Worm (Caenorhabditis elegans): ENCODE measurements around the gene tmem-131.

DNA sequence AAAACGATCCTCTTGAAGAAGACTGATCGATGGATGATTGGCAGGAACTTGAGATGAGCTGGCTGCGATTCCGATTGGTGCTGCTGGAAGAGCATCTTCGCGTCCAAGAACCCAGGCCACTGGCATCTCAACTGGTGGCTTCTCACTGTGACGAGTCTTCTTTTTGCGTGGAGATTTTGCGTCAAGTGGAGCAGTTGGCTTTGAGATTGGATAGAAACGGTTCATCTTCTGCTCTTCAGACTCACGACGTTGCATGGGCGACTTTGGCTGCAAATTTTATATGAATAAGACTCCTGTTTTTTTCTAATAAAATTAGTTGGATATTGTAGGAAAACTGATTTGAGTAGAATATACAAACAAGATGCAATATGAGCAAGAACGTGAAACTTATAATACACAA lies 12.8 kb upstream of the tmem-131 start:
- TF ChIP-seq ces-1 (GFP tag; optimal IDR thresholded peaks at IDR 0.05) (no peak), fos-1 (tag; optimal IDR thresholded peaks at IDR 0.05) (no peak)
